Worm (Caenorhabditis elegans) whole organism, L4 larva: ENCODE results near the gene npr-11.

Source experiments
- D1046.2 ChIP-seq: fragments of 200-800 bp; sonication (Bioruptor generic); IDR thresholded peaks from 2 replicates; pipeline ENCODE4 v1.3.6; 2022; ENCODE audit warnings: missing genetic modification characterization, missing compliant biosample characterization
- F10B5.3 ChIP-seq: sonication (generic microtip); optimal IDR thresholded peaks from 2 replicates; lab custom pipeline; 2016; ENCODE audit warnings: mild to moderate bottlenecking, missing genetic modification characterization, missing compliant biosample characterization
- F26F4.8 ChIP-seq: fragments of 200-800 bp; sonication (Bioruptor generic); conservative IDR thresholded peaks from 2 replicates; pipeline ENCODE4 v1.3.6; 2022; ENCODE audit warnings: missing genetic modification characterization, missing compliant biosample characterization
- F44E2.7 ChIP-seq: fragments of 200-800 bp; sonication (Bioruptor generic); IDR thresholded peaks from 2 replicates; pipeline ENCODE4 v2.1.2; 2022; ENCODE audit warnings: missing genetic modification characterization, missing compliant biosample characterization
- aha-1 ChIP-seq: fragments of 150-350 bp; peaks from one replicate; lab custom pipeline; 2014; ENCODE audit warnings: missing biosample characterization, missing genetic modification characterization
- ceh-20 ChIP-seq: fragments of 200-800 bp; sonication (Bioruptor generic); IDR thresholded peaks from 2 replicates; pipeline ENCODE4 v1.3.6; 2022; ENCODE audit warnings: missing genetic modification reagents, missing genetic modification characterization, missing compliant biosample characterization
- ceh-28 ChIP-seq: fragments of 150-350 bp; optimal IDR thresholded peaks from 2 replicates; lab custom pipeline; 2014; ENCODE audit warnings: missing biosample characterization, missing genetic modification reagents, missing genetic modification characterization
- ceh-82 ChIP-seq: sonication (generic microtip); optimal IDR thresholded peaks from 2 replicates; lab custom pipeline; 2017; ENCODE audit warnings: missing biosample characterization, missing genetic modification characterization
- ces-1 ChIP-seq: fragments of 150-350 bp; sonication (generic microtip); optimal IDR thresholded peaks from 4 replicates; lab custom pipeline; 2014; ENCODE audit warnings: missing biosample characterization, missing genetic modification reagents, missing genetic modification characterization
- ctbp-1 ChIP-seq: fragments of 200-800 bp; sonication (Bioruptor generic); IDR thresholded peaks from 2 replicates; pipeline ENCODE4 v1.3.6; 2022; ENCODE audit warnings: missing genetic modification reagents, missing genetic modification characterization, missing compliant biosample characterization
- daf-12 ChIP-seq: fragments of 150-350 bp; optimal IDR thresholded peaks from 2 replicates; lab custom pipeline; 2014; ENCODE audit warnings: missing biosample characterization, missing genetic modification reagents, missing genetic modification characterization
- daf-16 ChIP-seq, 3 experiments: sonication (generic microtip); optimal IDR thresholded peaks; 2 replicates each; lab custom pipeline; 2016 to 2017; ENCODE audit warnings: missing genetic modification characterization in 3 of 3, missing genetic modification reagents in 3 of 3, mild to moderate bottlenecking in 2 of 3, missing compliant biosample characterization in 2 of 3, missing biosample characterization in 1 of 3, moderate library complexity in 1 of 3
- daf-8 ChIP-seq: fragments of 200-800 bp; sonication (Bioruptor generic); IDR thresholded peaks from 2 replicates; pipeline ENCODE4 v1.3.6; 2022; ENCODE audit warnings: missing genetic modification characterization, missing compliant biosample characterization
- dmd-6 ChIP-seq: fragments of 200-800 bp; sonication (Bioruptor generic); IDR thresholded peaks from 2 replicates; pipeline ENCODE4 v1.3.6; 2022; ENCODE audit warnings: missing genetic modification reagents, missing genetic modification characterization, missing compliant biosample characterization
- egl-43 ChIP-seq: fragments of 200-800 bp; sonication (Bioruptor generic); IDR thresholded peaks from 2 replicates; pipeline ENCODE4 v1.3.6; 2022; ENCODE audit warnings: missing genetic modification reagents, missing genetic modification characterization, missing compliant biosample characterization
- fkh-10 ChIP-seq: fragments of 150-350 bp; optimal IDR thresholded peaks from 2 replicates; lab custom pipeline; 2014; ENCODE audit warnings: missing biosample characterization, missing genetic modification reagents, missing genetic modification characterization
- hmg-1.1 ChIP-seq: fragments of 200-800 bp; sonication (Bioruptor generic); IDR thresholded peaks from 2 replicates; pipeline ENCODE4 v1.3.6; 2022; ENCODE audit warnings: missing genetic modification reagents, missing genetic modification characterization, missing compliant biosample characterization
- lin-1 ChIP-seq: fragments of 200-800 bp; sonication (Bioruptor generic); IDR thresholded peaks from 2 replicates; pipeline ENCODE4 v1.3.6; 2022; ENCODE audit warnings: missing genetic modification reagents, missing genetic modification characterization, missing compliant biosample characterization
- lin-13 ChIP-seq: fragments of 150-350 bp; optimal IDR thresholded peaks from 2 replicates; lab custom pipeline; 2014; ENCODE audit warnings: missing biosample characterization, missing genetic modification reagents, missing genetic modification characterization
- mes-2 ChIP-seq: sonication (generic microtip); optimal IDR thresholded peaks from 2 replicates; lab custom pipeline; 2016; ENCODE audit warnings: missing genotype, mild to moderate bottlenecking, missing genetic modification characterization, missing compliant biosample characterization; ENCODE audit not compliant: poor library complexity, severe bottlenecking
- mxl-3 ChIP-seq: fragments of 200-800 bp; sonication (Bioruptor generic); optimal IDR thresholded peaks from 2 replicates; lab custom pipeline; 2018; ENCODE audit warnings: mild to moderate bottlenecking, missing genetic modification characterization, missing compliant biosample characterization
- nhr-237 ChIP-seq: sonication (generic microtip); optimal IDR thresholded peaks from 2 replicates; lab custom pipeline; 2017; ENCODE audit warnings: missing biosample characterization, missing genetic modification characterization
- nhr-25 ChIP-seq: sonication (generic microtip); optimal IDR thresholded peaks from 2 replicates; lab custom pipeline; 2017; ENCODE audit warnings: missing genetic modification characterization, mild to moderate bottlenecking, missing compliant biosample characterization, antibody characterized with exemption, moderate library complexity, borderline replicate concordance; ENCODE audit not compliant: insufficient read depth
- nhr-48 ChIP-seq: sonication (generic microtip); optimal IDR thresholded peaks from 2 replicates; lab custom pipeline; 2016; ENCODE audit warnings: mild to moderate bottlenecking, missing genetic modification characterization, missing compliant biosample characterization
- nhr-6 ChIP-seq: fragments of 150-350 bp; optimal IDR thresholded peaks from 2 replicates; lab custom pipeline; 2014; ENCODE audit warnings: missing biosample characterization, missing genetic modification characterization
- pha-4 ChIP-seq, 2 experiments: fragments of 150-350 bp in 1 of 2; fragments of 200-800 bp in 1 of 2; sonication (Bioruptor generic) in 1 of 2; IDR thresholded peaks in 1 of 2; optimal IDR thresholded peaks in 1 of 2; 2 replicates each; pipeline versions ENCODE4 v1.3.6 to Lab custom; 2014 to 2022; ENCODE audit warnings: missing genetic modification characterization in 2 of 2, missing genetic modification reagents in 2 of 2, missing biosample characterization in 1 of 2, missing compliant biosample characterization in 1 of 2
- pqm-1 ChIP-seq: sonication (generic microtip); optimal IDR thresholded peaks from 2 replicates; lab custom pipeline; 2017; ENCODE audit warnings: missing biosample characterization, missing genetic modification characterization
- rbr-2 ChIP-seq: sonication (generic microtip); optimal IDR thresholded peaks from 2 replicates; lab custom pipeline; 2016; ENCODE audit warnings: missing genotype, missing genetic modification characterization, missing compliant biosample characterization
- sdz-12 ChIP-seq: fragments of 200-800 bp; sonication (Bioruptor generic); optimal IDR thresholded peaks from 2 replicates; lab custom pipeline; 2018; ENCODE audit warnings: mild to moderate bottlenecking, missing genetic modification characterization, missing compliant biosample characterization
- set-16 ChIP-seq: fragments of 200-800 bp; sonication (Bioruptor generic); IDR thresholded peaks from 2 replicates; pipeline ENCODE4 v1.3.6; 2022; ENCODE audit warnings: missing genetic modification reagents, missing genetic modification characterization, missing compliant biosample characterization
- tag-97 ChIP-seq: fragments of 200-800 bp; sonication (Bioruptor generic); IDR thresholded peaks from 2 replicates; pipeline ENCODE4 v1.3.6; 2022; ENCODE audit warnings: missing genetic modification characterization, missing compliant biosample characterization
- unc-39 ChIP-seq: sonication (generic microtip); optimal IDR thresholded peaks from 2 replicates; lab custom pipeline; 2017; ENCODE audit warnings: missing biosample characterization, missing genetic modification characterization
- unc-62 ChIP-seq, 3 experiments: fragments of 150-350 bp in 1 of 3; sonication (generic microtip); optimal IDR thresholded peaks in 2 of 3; peaks in 1 of 3; 1 replicate in 1 of 3; 2 replicates in 2 of 3; lab custom pipeline; 2014 to 2017; ENCODE audit warnings: missing biosample characterization in 3 of 3, missing genetic modification characterization in 3 of 3, missing genetic modification reagents in 3 of 3, missing genotype in 1 of 3
- zfp-3 ChIP-seq: fragments of 200-800 bp; sonication (Bioruptor generic); conservative IDR thresholded peaks from 2 replicates; pipeline ENCODE4 v1.3.6; 2022; ENCODE audit warnings: missing genetic modification reagents, missing genetic modification characterization, missing compliant biosample characterization
- zip-11 ChIP-seq: fragments of 200-800 bp; sonication (Bioruptor generic); IDR thresholded peaks from 2 replicates; pipeline ENCODE4 v1.3.6; 2022; ENCODE audit warnings: missing genetic modification characterization, missing compliant biosample characterization
- zip-2 ChIP-seq: fragments of 150-350 bp; optimal IDR thresholded peaks from 2 replicates; lab custom pipeline; 2014; ENCODE audit warnings: missing biosample characterization, missing genetic modification characterization

The npr-11 gene

ce11 chrX:1223089-1223488 is 32.4 kb downstream of the npr-11 start:
- TF ChIP-seq unc-62 (GFP tag; optimal IDR thresholded peaks at IDR 0.05 in 1 of 2; lab: Kevin White, UChicago) (no peak), unc-62 (tag; optimal IDR thresholded peaks at IDR 0.05; lab: Kevin White, UChicago) (no peak), nhr-237 (tag; lab: Kevin White, UChicago) (no peak), nhr-25 (no peak), aha-1 (tag; lab: Kevin White, UChicago) (peak; percentile 75), daf-16 (GFP tag; optimal IDR thresholded peaks at IDR 0.05; lab: Kevin White, UChicago) (no peak), daf-16 (tag; optimal IDR thresholded peaks at IDR 0.05; lab: Kevin White, UChicago) (no peak), nhr-48 (tag; lab: Kevin White, UChicago) (no peak)

ce11 chrX:1222391-1222790 is 33.1 kb downstream of the npr-11 start:
- TF ChIP-seq F44E2.7, result no peak
- no peak for TF ChIP-seq sdz-12 (GFP tag; lab: Kevin White, UChicago)
- peak in 1 of 2 experiments; percentile 76 for TF ChIP-seq unc-62 (GFP tag; optimal IDR thresholded peaks at IDR 0.05 in 1 of 2; lab: Kevin White, UChicago)
- TF ChIP-seq unc-62 (tag; optimal IDR thresholded peaks at IDR 0.05; lab: Kevin White, UChicago), result no peak
- peak; percentile 29 for TF ChIP-seq nhr-6 (tag; lab: Kevin White, UChicago)
- TF ChIP-seq zip-11 (GFP tag; lab: Robert Waterston, UW), result no peak
- no peak for TF ChIP-seq ceh-82 (tag; lab: Kevin White, UChicago)
- TF ChIP-seq daf-12 (tag; lab: Kevin White, UChicago), result no peak
- peak; percentile 5 for TF ChIP-seq mes-2 (tag; lab: Kevin White, UChicago)

DNA sequence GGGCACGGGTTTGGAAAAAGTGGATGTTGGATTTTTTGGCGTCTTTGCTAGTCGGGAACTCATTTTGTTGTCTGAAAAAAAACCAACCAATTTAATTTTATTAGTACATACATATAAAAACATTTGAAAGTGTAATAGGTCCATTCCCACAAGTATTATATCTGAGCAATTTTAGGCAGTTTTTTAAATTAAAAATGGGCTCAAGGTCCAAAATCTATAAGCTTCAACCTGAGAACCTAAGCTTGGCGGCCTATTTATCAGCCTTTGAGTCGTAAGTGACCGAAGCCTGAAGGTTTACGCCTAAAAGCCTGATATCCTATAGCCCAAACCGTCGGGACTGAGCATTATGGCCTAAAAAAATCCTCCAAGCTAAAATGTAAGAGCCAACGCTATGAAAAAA is 37.0 kb downstream of the npr-11 start:
- TF ChIP-seq ceh-28 (tag; lab: Kevin White, UChicago) (no peak), aha-1 (tag; lab: Kevin White, UChicago) (peak; percentile 92)

DNA sequence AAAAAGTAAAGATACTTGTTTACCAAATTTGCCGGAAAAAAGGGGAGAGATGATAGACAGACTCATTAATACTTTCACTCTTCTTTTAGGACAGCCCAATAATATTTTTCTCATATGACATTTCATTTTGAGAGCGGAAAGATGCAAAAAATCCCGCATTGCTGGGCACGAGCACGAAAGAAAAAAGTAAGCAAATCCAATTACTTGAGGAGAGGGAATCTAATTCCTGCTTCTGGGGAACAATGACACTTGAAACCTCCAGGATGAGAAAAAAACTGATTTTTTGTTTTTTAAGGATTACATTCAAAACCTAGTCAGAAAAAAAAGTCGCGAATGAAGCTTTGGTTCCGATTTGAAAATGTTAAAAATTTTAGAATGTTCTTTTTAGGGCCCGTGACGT is 38.6 kb downstream of the npr-11 start:
- TF ChIP-seq ctbp-1 (GFP tag; lab: Robert Waterston, UW), result 0 out of 2 replicates have a peak, but pooled peaks have one; percentile 23
- TF ChIP-seq ces-1 (GFP tag; lab: Kevin White, UChicago), result peak; percentile 44
- TF ChIP-seq zfp-3, result no peak
- TF ChIP-seq lin-1 (GFP tag; lab: Robert Waterston, UW), result no peak
- no peak for TF ChIP-seq aha-1 (tag; lab: Kevin White, UChicago)
- no peak for TF ChIP-seq F26F4.8 (GFP tag; lab: Robert Waterston, UW)
- TF ChIP-seq fkh-10 (GFP tag; lab: Kevin White, UChicago), result peak; percentile 87
- TF ChIP-seq zip-2 (tag; lab: Kevin White, UChicago), result no peak
- TF ChIP-seq dmd-6, result no peak
- TF ChIP-seq tag-97, result no peak
- TF ChIP-seq D1046.2, result no peak
- TF ChIP-seq, all 104 proteins: peak for 3

DNA sequence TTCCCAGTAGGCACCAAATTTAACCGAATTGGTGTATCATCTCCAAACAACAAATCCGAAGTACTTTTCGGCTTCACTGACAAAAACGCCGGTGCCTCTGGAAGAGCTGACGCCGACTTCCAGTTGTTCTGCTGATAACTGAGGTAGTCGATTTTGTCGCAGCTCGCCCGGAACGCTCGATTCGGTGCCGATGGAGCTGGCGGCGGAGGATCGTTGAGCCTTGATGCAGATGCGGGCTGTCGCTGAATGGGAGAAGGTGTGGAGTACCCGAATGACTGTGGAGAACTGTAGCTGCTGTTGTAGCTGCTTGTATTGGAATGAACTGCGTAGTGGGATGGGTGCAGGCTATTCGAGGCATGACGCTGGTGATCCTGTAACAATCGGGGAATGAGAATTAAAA is 42.3 kb downstream of the npr-11 start:
- TF ChIP-seq set-16 (GFP tag; lab: Robert Waterston, UW) (peak; percentile 75), rbr-2 (tag; lab: Kevin White, UChicago) (no peak), F10B5.3 (tag; lab: Kevin White, UChicago) (no peak), egl-43 (0 out of 2 replicates have a peak, but pooled peaks have one; percentile 36), aha-1 (tag; lab: Kevin White, UChicago) (no peak), mxl-3 (GFP tag; lab: Kevin White, UChicago) (no peak), pqm-1 (tag; lab: Kevin White, UChicago) (no peak), daf-8 (GFP tag; lab: Robert Waterston, UW) (no peak), lin-13 (GFP tag; lab: Kevin White, UChicago) (no peak), zip-11 (GFP tag; lab: Robert Waterston, UW) (no peak), pha-4 (GFP tag; IDR thresholded peaks at IDR 0.05; lab: Robert Waterston, UW) (no peak), pha-4 (tag; optimal IDR thresholded peaks at IDR 0.05; lab: Kevin White, UChicago) (no peak), D1046.2 (no peak), hmg-1.1 (GFP tag; lab: Robert Waterston, UW) (no peak), unc-39 (tag; lab: Kevin White, UChicago) (no peak), ceh-20 (GFP tag; lab: Robert Waterston, UW) (no peak)
